Fruit fly (Drosophila melanogaster) whole organism, pupa: ENCODE results near the gene CG42512.

Experiments
- CG10348 ChIP-seq: fragments of 200-800 bp; sonication (Bioruptor generic); IDR thresholded peaks from 2 replicates; pipeline ENCODE4 v1.3.6; 2022; ENCODE audit warnings: missing biosample characterization, missing genetic modification characterization
- CG12605 ChIP-seq: fragments of 200-800 bp; sonication (Bioruptor generic); IDR thresholded peaks from 2 replicates; pipeline ENCODE4 v1.3.6; 2022; ENCODE audit warnings: missing biosample characterization, missing genetic modification characterization
- CG15710 ChIP-seq: fragments of 200-800 bp; sonication (Bioruptor generic); optimal IDR thresholded peaks from 2 replicates; lab custom pipeline; 2018; ENCODE audit warnings: missing biosample characterization, mild to moderate bottlenecking, missing genetic modification characterization, moderate library complexity
- CG32121 ChIP-seq: fragments of 200-800 bp; sonication (Bioruptor generic); IDR thresholded peaks from 2 replicates; pipeline ENCODE4 v1.3.6; 2022; ENCODE audit warnings: missing biosample characterization, missing genetic modification characterization
- CG34367 ChIP-seq: fragments of 200-800 bp; sonication (Bioruptor generic); optimal IDR thresholded peaks from 2 replicates; lab custom pipeline; 2018; ENCODE audit warnings: missing biosample characterization, mild to moderate bottlenecking, missing genetic modification characterization
- CG4496 ChIP-seq: fragments of 200-800 bp; sonication (Bioruptor generic); IDR thresholded peaks from 3 replicates; pipeline ENCODE4 v1.3.6; 2022; ENCODE audit warnings: missing biosample characterization, missing genetic modification characterization
- CG8159 ChIP-seq: fragments of 200-800 bp; sonication (Bioruptor generic); optimal IDR thresholded peaks from 3 replicates; lab custom pipeline; 2018; ENCODE audit warnings: missing biosample characterization, mild to moderate bottlenecking, missing genetic modification characterization, moderate library complexity
- Ets98B ChIP-seq: fragments of 200-800 bp; sonication (Bioruptor generic); IDR thresholded peaks from 2 replicates; pipeline ENCODE4 v1.3.6; 2022; ENCODE audit warnings: missing biosample characterization, missing genetic modification characterization
- Pif1A ChIP-seq: fragments of 200-800 bp; sonication (Bioruptor generic); optimal IDR thresholded peaks from 3 replicates; lab custom pipeline; 2016; ENCODE audit warnings: missing biosample characterization, missing genetic modification characterization
- fd96Ca ChIP-seq: fragments of 200-800 bp; sonication (Bioruptor generic); IDR thresholded peaks from 3 replicates; pipeline ENCODE4 v1.3.6; 2022; ENCODE audit warnings: missing biosample characterization, missing genetic modification characterization
- rn ChIP-seq: fragments of 200-800 bp; sonication (Bioruptor generic); IDR thresholded peaks from 2 replicates; pipeline ENCODE4 v1.3.6; 2022; ENCODE audit warnings: missing biosample characterization, missing genetic modification characterization

dm6 chrX:16645472-16645871 lies 5.7 kb upstream of the CG42512 start:
- TF ChIP-seq rn (GFP tag; lab: Robert Waterston, UW) (no peak), CG32121 (GFP tag; lab: Robert Waterston, UW) (no peak), CG4496 (GFP tag; lab: Robert Waterston, UW) (no peak), CG10348 (no peak), Ets98B (GFP tag; lab: Robert Waterston, UW) (no peak), fd96Ca (no peak), CG8159 (tag; lab: Kevin White, UChicago) (no peak), Pif1A (GFP tag; lab: Kevin White, UChicago) (no peak), CG12605 (GFP tag; lab: Robert Waterston, UW) (no peak), CG34367 (no peak), CG15710 (no peak)
